Fruit fly (Drosophila melanogaster) whole organism, embryonic: ENCODE measurements around the gene CG11052.

Experiments
- Asciz ChIP-seq: fragments of 200-800 bp; sonication (Bioruptor generic); optimal IDR thresholded peaks from 2 replicates; lab custom pipeline; 2017; ENCODE audit warnings: missing biosample characterization, mild to moderate bottlenecking, missing genetic modification characterization, missing genetic modification reagents
- CG10147 ChIP-seq: fragments of 200-800 bp; sonication (Bioruptor generic); optimal IDR thresholded peaks from 2 replicates; lab custom pipeline; 2019; ENCODE audit warnings: missing biosample characterization, mild to moderate bottlenecking, missing genetic modification characterization, moderate library complexity
- CG10267 ChIP-seq: fragments of 200-800 bp; sonication (Bioruptor generic); optimal IDR thresholded peaks from 2 replicates; lab custom pipeline; 2018; ENCODE audit warnings: missing biosample characterization, mild to moderate bottlenecking, missing genetic modification characterization, moderate library complexity
- CG11723 ChIP-seq: fragments of 200-800 bp; sonication (Bioruptor generic); optimal IDR thresholded peaks from 2 replicates; lab custom pipeline; 2017; ENCODE audit warnings: missing biosample characterization, mild to moderate bottlenecking, missing genetic modification characterization
- CG12659 ChIP-seq: fragments of 200-800 bp; sonication (Bioruptor generic); optimal IDR thresholded peaks from 3 replicates; lab custom pipeline; 2017; ENCODE audit warnings: mild to moderate bottlenecking, missing biosample characterization, missing genetic modification reagents, missing genetic modification characterization
- CG12769 ChIP-seq: fragments of 200-800 bp; sonication (Bioruptor generic); optimal IDR thresholded peaks from 2 replicates; lab custom pipeline; 2019; ENCODE audit warnings: missing biosample characterization, mild to moderate bottlenecking, missing genetic modification characterization, moderate library complexity
- CG13287 ChIP-seq: fragments of 200-800 bp; sonication (Bioruptor generic); IDR thresholded peaks from 2 replicates; pipeline ENCODE4 v1.3.6; 2022; ENCODE audit warnings: missing biosample characterization, missing genetic modification characterization; ENCODE audit not compliant: partially characterized antibody
- CG14667 ChIP-seq: fragments of 200-800 bp; sonication (Bioruptor generic); IDR thresholded peaks from 2 replicates; pipeline ENCODE4 v1.3.6; 2022; ENCODE audit warnings: missing biosample characterization, missing genetic modification characterization
- CG14710 ChIP-seq: fragments of 200-800 bp; sonication (Bioruptor generic); optimal IDR thresholded peaks from 3 replicates; lab custom pipeline; 2019; ENCODE audit warnings: missing biosample characterization, mild to moderate bottlenecking, missing genetic modification characterization, moderate library complexity
- CG14965 ChIP-seq: fragments of 200-800 bp; sonication (Bioruptor generic); optimal IDR thresholded peaks from 2 replicates; lab custom pipeline; 2016; ENCODE audit warnings: missing biosample characterization, missing genetic modification characterization, borderline replicate concordance
- CG15696 ChIP-seq: fragments of 200-800 bp; sonication (Bioruptor generic); optimal IDR thresholded peaks from 2 replicates; lab custom pipeline; 2019; ENCODE audit warnings: missing biosample characterization, mild to moderate bottlenecking, missing genetic modification characterization, moderate library complexity
- CG17186 ChIP-seq: fragments of 200-800 bp; sonication (Bioruptor generic); optimal IDR thresholded peaks from 3 replicates; lab custom pipeline; 2017; ENCODE audit warnings: missing biosample characterization, missing genetic modification reagents, missing genetic modification characterization
- CG18599 ChIP-seq: fragments of 200-800 bp; sonication (Bioruptor generic); optimal IDR thresholded peaks from 3 replicates; lab custom pipeline; 2017; ENCODE audit warnings: missing biosample characterization, missing genetic modification characterization, mild to moderate bottlenecking, moderate library complexity, missing genetic modification reagents
- CG2116 ChIP-seq: fragments of 200-800 bp; sonication (Bioruptor generic); optimal IDR thresholded peaks from 3 replicates; lab custom pipeline; 2018; ENCODE audit warnings: missing biosample characterization, mild to moderate bottlenecking, missing genetic modification characterization
- CG31388 ChIP-seq: fragments of 200-800 bp; sonication (Bioruptor generic); optimal IDR thresholded peaks from 2 replicates; lab custom pipeline; 2016; ENCODE audit warnings: missing biosample characterization, missing genetic modification characterization
- CG32767 ChIP-seq: fragments of 200-800 bp; sonication (Bioruptor generic); IDR thresholded peaks from 2 replicates; pipeline ENCODE4 v1.3.6; 2022; ENCODE audit warnings: missing biosample characterization, missing genetic modification characterization
- CG32772 ChIP-seq: fragments of 200-800 bp; sonication (Bioruptor generic); IDR thresholded peaks from 2 replicates; pipeline ENCODE4 v1.3.6; 2022; ENCODE audit warnings: missing biosample characterization, missing genetic modification characterization
- CG43689 ChIP-seq: fragments of 200-800 bp; sonication (Bioruptor generic); IDR thresholded peaks from 2 replicates; pipeline ENCODE4 v1.3.6; 2022; ENCODE audit warnings: missing biosample characterization, missing genetic modification characterization
- CG6854 ChIP-seq: fragments of 200-800 bp; sonication (Bioruptor generic); optimal IDR thresholded peaks from 3 replicates; lab custom pipeline; 2017; ENCODE audit warnings: missing biosample characterization, mild to moderate bottlenecking, missing genetic modification characterization
- CG7963 ChIP-seq: fragments of 200-800 bp; sonication (Bioruptor generic); IDR thresholded peaks from 3 replicates; pipeline ENCODE4 v1.3.6; 2022; ENCODE audit warnings: missing biosample characterization, missing genetic modification characterization; ENCODE audit not compliant: partially characterized antibody
- CG8944 ChIP-seq: fragments of 200-800 bp; sonication (Bioruptor generic); optimal IDR thresholded peaks from 3 replicates; lab custom pipeline; 2016; ENCODE audit warnings: missing biosample characterization, missing genetic modification characterization
- Dbx ChIP-seq: fragments of 200-800 bp; sonication (Bioruptor generic); IDR thresholded peaks from 3 replicates; pipeline ENCODE4 v1.3.6; 2022; ENCODE audit warnings: missing biosample characterization, missing genetic modification characterization
- Ets65A ChIP-seq: fragments of 200-800 bp; sonication (Bioruptor generic); peaks from one replicate; lab custom pipeline; 2016; ENCODE audit warnings: missing biosample characterization, missing genetic modification characterization
- Fer1 ChIP-seq: fragments of 200-800 bp; sonication (Bioruptor generic); optimal IDR thresholded peaks from 2 replicates; lab custom pipeline; 2017; ENCODE audit warnings: missing biosample characterization, mild to moderate bottlenecking, missing genetic modification characterization
- HHEX ChIP-seq: fragments of 200-800 bp; sonication (Bioruptor generic); optimal IDR thresholded peaks from 3 replicates; lab custom pipeline; 2017; ENCODE audit warnings: missing biosample characterization, mild to moderate bottlenecking, missing genetic modification characterization, missing genetic modification reagents
- HLH3B ChIP-seq: fragments of 200-800 bp; sonication (Bioruptor generic); IDR thresholded peaks from 2 replicates; pipeline ENCODE4 v1.3.6; 2022; ENCODE audit warnings: missing biosample characterization, missing genetic modification characterization
- HLH54F ChIP-seq: fragments of 200-800 bp; sonication (Bioruptor generic); optimal IDR thresholded peaks from 3 replicates; lab custom pipeline; 2016; ENCODE audit warnings: missing biosample characterization, missing genetic modification characterization
- HLHmδ ChIP-seq: fragments of 200-800 bp; sonication (Bioruptor generic); optimal IDR thresholded peaks from 2 replicates; lab custom pipeline; 2018; ENCODE audit warnings: missing biosample characterization, mild to moderate bottlenecking, missing genetic modification characterization, moderate library complexity
- Hey ChIP-seq: fragments of 200-800 bp; sonication (Bioruptor generic); optimal IDR thresholded peaks from 3 replicates; lab custom pipeline; 2018; ENCODE audit warnings: missing biosample characterization, mild to moderate bottlenecking, missing genetic modification characterization
- HmgZ ChIP-seq: fragments of 200-800 bp; sonication (Bioruptor generic); optimal IDR thresholded peaks from 2 replicates; lab custom pipeline; 2018; ENCODE audit warnings: missing biosample characterization, mild to moderate bottlenecking, missing genetic modification characterization
- MBD-R2 ChIP-seq: fragments of 200-800 bp; sonication (Bioruptor generic); IDR thresholded peaks from 2 replicates; pipeline ENCODE4 v1.3.6; 2022; ENCODE audit warnings: missing biosample characterization, missing genetic modification characterization
- MTF-1 ChIP-seq: fragments of 200-800 bp; sonication (Bioruptor generic); optimal IDR thresholded peaks from 2 replicates; lab custom pipeline; 2018; ENCODE audit warnings: missing biosample characterization, mild to moderate bottlenecking, missing genetic modification characterization, borderline replicate concordance
- Mad ChIP-seq: fragments of 200-800 bp; sonication (Bioruptor generic); optimal IDR thresholded peaks from 2 replicates; lab custom pipeline; 2016; ENCODE audit warnings: missing biosample characterization, missing genetic modification characterization
- YL-1 ChIP-seq: fragments of 200-800 bp; sonication (Bioruptor generic); optimal IDR thresholded peaks from 3 replicates; lab custom pipeline; 2017; ENCODE audit warnings: missing biosample characterization, mild to moderate bottlenecking, missing genetic modification characterization
- ab ChIP-seq: fragments of 200-800 bp; sonication (Bioruptor generic); optimal IDR thresholded peaks from 2 replicates; lab custom pipeline; 2016; ENCODE audit warnings: missing biosample characterization, missing genetic modification characterization
- btn ChIP-seq: fragments of 200-800 bp; sonication (Bioruptor generic); optimal IDR thresholded peaks from 2 replicates; lab custom pipeline; 2016; ENCODE audit warnings: missing biosample characterization, missing genetic modification characterization
- caup ChIP-seq: fragments of 200-800 bp; sonication (Bioruptor generic); optimal IDR thresholded peaks from 3 replicates; lab custom pipeline; 2017; ENCODE audit warnings: missing biosample characterization, mild to moderate bottlenecking, missing genetic modification characterization, moderate library complexity; ENCODE audit not compliant: severe bottlenecking
- chm ChIP-seq: fragments of 200-800 bp; sonication (Bioruptor generic); IDR thresholded peaks from 2 replicates; pipeline ENCODE4 v1.3.6; 2022; ENCODE audit warnings: missing biosample characterization, missing genetic modification characterization
- dm ChIP-seq: fragments of 200-800 bp; sonication (Bioruptor generic); optimal IDR thresholded peaks from 3 replicates; lab custom pipeline; 2016; ENCODE audit warnings: missing biosample characterization, missing genetic modification characterization
- ems ChIP-seq: fragments of 200-800 bp; sonication (Bioruptor generic); optimal IDR thresholded peaks from 3 replicates; lab custom pipeline; 2016; ENCODE audit warnings: missing biosample characterization, missing genetic modification characterization
- esg ChIP-seq: fragments of 200-800 bp; sonication (Bioruptor generic); conservative IDR thresholded peaks from 2 replicates; pipeline ENCODE4 v1.3.6; 2022; ENCODE audit warnings: missing biosample characterization, missing genetic modification characterization
- ftz-f1 ChIP-seq: fragments of 200-800 bp; sonication (Bioruptor generic); optimal IDR thresholded peaks from 2 replicates; lab custom pipeline; 2016; ENCODE audit warnings: missing biosample characterization, missing genetic modification characterization
- gem ChIP-seq: fragments of 200-800 bp; sonication (Bioruptor generic); optimal IDR thresholded peaks from 2 replicates; lab custom pipeline; 2019; ENCODE audit warnings: missing biosample characterization, mild to moderate bottlenecking, missing genetic modification characterization, moderate library complexity
- mam ChIP-seq: fragments of 200-800 bp; sonication (Bioruptor generic); optimal IDR thresholded peaks from 3 replicates; lab custom pipeline; 2016; ENCODE audit warnings: missing biosample characterization, missing genetic modification characterization
- onecut ChIP-seq: fragments of 200-800 bp; sonication (Bioruptor generic); IDR thresholded peaks from 2 replicates; pipeline ENCODE4 v1.3.6; 2022; ENCODE audit warnings: missing biosample characterization, missing genetic modification characterization
- row ChIP-seq: fragments of 200-800 bp; sonication (Bioruptor generic); IDR thresholded peaks from 3 replicates; pipeline ENCODE4 v1.3.6; 2022; ENCODE audit warnings: missing biosample characterization, missing genetic modification characterization
- scrt ChIP-seq: fragments of 200-800 bp; sonication (Bioruptor generic); optimal IDR thresholded peaks from 2 replicates; lab custom pipeline; 2018; ENCODE audit warnings: missing biosample characterization, mild to moderate bottlenecking, missing genetic modification characterization, moderate library complexity
- shn ChIP-seq: fragments of 200-800 bp; sonication (Bioruptor generic); optimal IDR thresholded peaks from 3 replicates; lab custom pipeline; 2016; ENCODE audit warnings: missing biosample characterization, missing genetic modification characterization
- wek ChIP-seq: fragments of 200-800 bp; sonication (Bioruptor generic); optimal IDR thresholded peaks from 3 replicates; lab custom pipeline; 2018; ENCODE audit warnings: missing biosample characterization, mild to moderate bottlenecking, missing genetic modification characterization, moderate library complexity
- wor ChIP-seq: fragments of 200-800 bp; sonication (Bioruptor generic); IDR thresholded peaks from 2 replicates; pipeline ENCODE4 v1.3.6; 2022; ENCODE audit warnings: missing biosample characterization, missing genetic modification characterization

Gene CG11052

DNA sequence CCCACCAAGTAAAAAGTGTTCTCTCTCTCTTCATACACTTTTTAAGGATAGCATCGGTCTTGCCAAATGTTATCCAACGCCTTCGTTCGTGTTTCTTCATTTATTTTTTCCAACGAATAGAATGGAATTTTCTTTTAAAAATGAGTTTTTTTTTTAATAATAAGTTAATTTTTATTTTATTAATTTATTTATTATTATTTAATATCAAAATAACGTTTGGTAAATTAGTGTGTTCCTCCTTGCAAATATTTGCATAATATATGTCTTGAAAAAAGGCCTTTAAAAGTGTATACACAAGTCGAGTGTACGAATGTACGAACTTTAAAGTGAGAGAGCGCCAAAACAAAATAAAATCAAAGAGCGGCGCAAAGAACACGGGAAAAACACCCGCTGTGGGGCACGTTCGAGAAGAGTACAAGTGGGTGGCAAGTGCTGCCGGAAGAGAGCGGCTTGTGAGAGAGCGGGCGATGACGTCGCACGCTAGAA, 18.1 kb upstream of the CG11052 start (continued):
- TF ChIP-seq Hey (tag; lab: Kevin White, UChicago): no peak
- TF ChIP-seq CG10147 (GFP tag; lab: Kevin White, UChicago): peak; percentile 81
- TF ChIP-seq Mad (GFP tag; lab: Kevin White, UChicago): peak; percentile 34
- peak; percentile 93 for TF ChIP-seq row (GFP tag; lab: Robert Waterston, UW)
- TF ChIP-seq YL-1 (GFP tag; lab: Kevin White, UChicago): peak; percentile 58
- TF ChIP-seq CG13287 (GFP tag; lab: Robert Waterston, UW): no peak; the same call in 1 of the 2 replicates
- peak; percentile 47 for TF ChIP-seq HmgZ
- TF ChIP-seq btn: no peak
- TF ChIP-seq HLH54F: peak; percentile 5
- peak; percentile 27 for TF ChIP-seq mam (GFP tag; lab: Kevin White, UChicago)
- TF ChIP-seq CG8944 (GFP tag; lab: Kevin White, UChicago): no peak
- TF ChIP-seq CG6854 (GFP tag; lab: Kevin White, UChicago): peak; percentile 80
- no peak for TF ChIP-seq CG7963
- TF ChIP-seq CG11723 (GFP tag; lab: Kevin White, UChicago): peak; percentile 77
- peak; percentile 83 for TF ChIP-seq CG14710 (tag; lab: Kevin White, UChicago)
- TF ChIP-seq CG31388 (GFP tag; lab: Kevin White, UChicago): no peak
- no peak for TF ChIP-seq ab (GFP tag; lab: Kevin White, UChicago)
- peak; percentile 61 for TF ChIP-seq CG14667 (GFP tag; lab: Robert Waterston, UW)
- peak; percentile 42 for TF ChIP-seq ems (GFP tag; lab: Kevin White, UChicago)
- TF ChIP-seq CG14965: no peak
- no peak for TF ChIP-seq MBD-R2 (GFP tag; lab: Robert Waterston, UW)
- peak; percentile 16 for TF ChIP-seq CG15696 (tag; lab: Kevin White, UChicago)
- peak; percentile 21; the same call in 1 of the 2 replicates for TF ChIP-seq onecut (GFP tag; lab: Robert Waterston, UW)
- no peak for TF ChIP-seq wek (GFP tag; lab: Kevin White, UChicago)
- peak; percentile 82 for TF ChIP-seq CG10267 (tag; lab: Kevin White, UChicago)
- TF ChIP-seq CG17186 (GFP tag; lab: Kevin White, UChicago): no peak
- TF ChIP-seq HLH3B (GFP tag; lab: Robert Waterston, UW): peak; percentile 70
- peak; percentile 54; the same call in 1 of the 2 replicates for TF ChIP-seq chm
- TF ChIP-seq Ets65A (GFP tag; lab: Kevin White, UChicago): peak; percentile 18
- peak; percentile 79 for TF ChIP-seq caup
- peak; percentile 81 for TF ChIP-seq esg (GFP tag; lab: Robert Waterston, UW)
- TF ChIP-seq dm (GFP tag; lab: Kevin White, UChicago): no peak
- TF ChIP-seq MTF-1 (GFP tag; lab: Kevin White, UChicago): peak; percentile 8
- peak; percentile 1 for TF ChIP-seq shn (GFP tag; lab: Kevin White, UChicago)
- TF ChIP-seq CG18599: peak; percentile 91
- TF ChIP-seq CG43689 (GFP tag; lab: Robert Waterston, UW): peak; percentile 58
- 0 out of 3 replicates have a peak, but pooled peaks have one; percentile 14 for TF ChIP-seq Dbx (GFP tag; lab: Robert Waterston, UW)
- TF ChIP-seq scrt: peak; percentile 74
- peak; percentile 62 for TF ChIP-seq CG2116 (GFP tag; lab: Kevin White, UChicago)
- peak; percentile 82 for TF ChIP-seq CG32767 (GFP tag; lab: Robert Waterston, UW)
- peak; percentile 81 for TF ChIP-seq wor
- TF ChIP-seq gem: peak; percentile 96
- peak; percentile 56; the same call in 1 of the 2 replicates for TF ChIP-seq CG32772
- peak; percentile 86 for TF ChIP-seq Fer1 (GFP tag; lab: Kevin White, UChicago)
- TF ChIP-seq CG12659 (GFP tag; lab: Kevin White, UChicago): peak; percentile 94
- no peak for TF ChIP-seq HLHmδ (GFP tag; lab: Kevin White, UChicago)
- TF ChIP-seq ftz-f1 (GFP tag; lab: Kevin White, UChicago): no peak
- peak; percentile 83 for TF ChIP-seq HHEX (GFP tag; lab: Kevin White, UChicago)
- no peak for TF ChIP-seq CG12769
- TF ChIP-seq Asciz (GFP tag; lab: Kevin White, UChicago): peak; percentile 89
